Fruit fly (Drosophila melanogaster): Measurements from ENCODE around the gene Crg-1.

Gene Crg-1

dm6 chrX:3778952-3779502 is 14.0 kb upstream of the Crg-1 start (continued):
- TF ChIP-seq CG11294 (GFP tag; IDR thresholded peaks at IDR 0.05) (0 out of 2 replicates have a peak, but pooled peaks have one; percentile 36), CG1621 (tag; optimal IDR thresholded peaks at IDR 0.05) (no peak), lz (GFP tag; optimal IDR thresholded peaks at IDR 0.05) (peak; percentile 16), CG8319 (GFP tag; optimal IDR thresholded peaks at IDR 0.05) (no peak), CG6276 (GFP tag; optimal IDR thresholded peaks at IDR 0.05) (no peak), CG3919 (GFP tag; optimal IDR thresholded peaks at IDR 0.05) (peak; percentile 55), Gug (GFP tag; IDR thresholded peaks at IDR 0.05) (peak; percentile 50), Ets96B (tag; optimal IDR thresholded peaks at IDR 0.05) (peak; percentile 53), dsx (GFP tag; optimal IDR thresholded peaks at IDR 0.05; ENCODE audit: poor library complexity, severe bottlenecking) (peak; percentile 33), CG6854 (GFP tag; optimal IDR thresholded peaks at IDR 0.05) (no peak), eg (GFP tag; IDR thresholded peaks at IDR 0.05) (no peak), CG34406 (GFP tag; optimal IDR thresholded peaks at IDR 0.05) (no peak), CG6163 (GFP tag; IDR thresholded peaks at IDR 0.05) (peak; percentile 58), Blimp-1 (GFP tag; optimal IDR thresholded peaks at IDR 0.05) (peak; percentile 9), Eip93F (GFP tag; optimal IDR thresholded peaks at IDR 0.05) (no peak), topi (GFP tag; optimal IDR thresholded peaks at IDR 0.05) (peak; percentile 29), Sox15 (GFP tag; optimal IDR thresholded peaks at IDR 0.05) (no peak), CG32006 (GFP tag; optimal IDR thresholded peaks at IDR 0.05) (peak; percentile 52), CG8632 (GFP tag; optimal IDR thresholded peaks at IDR 0.05) (no peak)

- TF ChIP-seq CG11294 (GFP tag; IDR thresholded peaks at IDR 0.05) = no peak
- no peak for TF ChIP-seq CG31627 (GFP tag; optimal IDR thresholded peaks at IDR 0.05)
- no peak for TF ChIP-seq Hr39 (GFP tag; optimal IDR thresholded peaks at IDR 0.05)
- TF ChIP-seq Hr4 (GFP tag; optimal IDR thresholded peaks at IDR 0.05) = peak; percentile 36
- TF ChIP-seq CG7368 (GFP tag; optimal IDR thresholded peaks at IDR 0.05) = no peak
- no peak for TF ChIP-seq topi (GFP tag; optimal IDR thresholded peaks at IDR 0.05)
- peak; percentile 34 for TF ChIP-seq Sox14 (GFP tag; optimal IDR thresholded peaks at IDR 0.05)
- no peak for TF ChIP-seq fd85E (GFP tag; optimal IDR thresholded peaks at IDR 0.05)
- TF ChIP-seq dsx (GFP tag; optimal IDR thresholded peaks at IDR 0.05; ENCODE audit: poor library complexity, severe bottlenecking) = peak; percentile 18
- TF ChIP-seq CG6163 (GFP tag; IDR thresholded peaks at IDR 0.05) = peak; percentile 58
- TF ChIP-seq svp (GFP tag) = peak; percentile 49
- 0 out of 3 replicates have a peak, but pooled peaks have one; percentile 57 for TF ChIP-seq eg (GFP tag; IDR thresholded peaks at IDR 0.05)
- TF ChIP-seq CG8632 (GFP tag; optimal IDR thresholded peaks at IDR 0.05) = no peak
- TF ChIP-seq CG1621 (tag; optimal IDR thresholded peaks at IDR 0.05) = no peak
- no peak for TF ChIP-seq CG6792 (GFP tag; optimal IDR thresholded peaks at IDR 0.05)
- TF ChIP-seq Eip78C (GFP tag) = peak; percentile 75
- TF ChIP-seq Blimp-1 (GFP tag; optimal IDR thresholded peaks at IDR 0.05) = no peak
- peak; percentile 54 for TF ChIP-seq CG32006 (GFP tag; optimal IDR thresholded peaks at IDR 0.05)
- no peak for TF ChIP-seq cyc (GFP tag; optimal IDR thresholded peaks at IDR 0.05)
- TF ChIP-seq achi (GFP tag; optimal IDR thresholded peaks at IDR 0.05) = peak; percentile 16
- peak; percentile 7 for TF ChIP-seq CG11762 (GFP tag; optimal IDR thresholded peaks at IDR 0.05; ENCODE audit: insufficient read depth)
- no peak for TF ChIP-seq CG10669 (GFP tag; optimal IDR thresholded peaks at IDR 0.05)
- TF ChIP-seq acj6 (GFP tag; optimal IDR thresholded peaks at IDR 0.05) = no peak
- TF ChIP-seq Eip93F (GFP tag; optimal IDR thresholded peaks at IDR 0.05) = no peak
- TF ChIP-seq Gug (GFP tag; IDR thresholded peaks at IDR 0.05) = peak; percentile 24; the same call in 1 of the 2 replicates
- TF ChIP-seq CG16779 (tag; optimal IDR thresholded peaks at IDR 0.05) = peak; percentile 32
- peak; percentile 23 for TF ChIP-seq CG3032 (tag; optimal IDR thresholded peaks at IDR 0.05)
- no peak for TF ChIP-seq CG8319 (GFP tag; optimal IDR thresholded peaks at IDR 0.05)
- TF ChIP-seq CG9139 (GFP tag; optimal IDR thresholded peaks at IDR 0.05) = no peak
- peak; percentile 16 for TF ChIP-seq Eip75B (GFP tag; optimal IDR thresholded peaks at IDR 0.05)
- peak; percentile 74 for TF ChIP-seq CG15336 (GFP tag; IDR thresholded peaks at IDR 0.05)
- TF ChIP-seq CG34406 (GFP tag; optimal IDR thresholded peaks at IDR 0.05) = peak; percentile 3
- peak; percentile 27 for TF ChIP-seq pdm3 (GFP tag; optimal IDR thresholded peaks at IDR 0.05)
- TF ChIP-seq net (GFP tag; optimal IDR thresholded peaks at IDR 0.05) = peak; percentile 55
- TF ChIP-seq Met (GFP tag; optimal IDR thresholded peaks at IDR 0.05) = peak; percentile 20
- TF ChIP-seq Hr38 (GFP tag; optimal IDR thresholded peaks at IDR 0.05) = no peak
- TF ChIP-seq CG3919 (GFP tag; optimal IDR thresholded peaks at IDR 0.05) = peak; percentile 57
- no peak for TF ChIP-seq CG10631 (GFP tag; optimal IDR thresholded peaks at IDR 0.05)
- TF ChIP-seq Sox15 (GFP tag; optimal IDR thresholded peaks at IDR 0.05) = no peak
- TF ChIP-seq lz (GFP tag; optimal IDR thresholded peaks at IDR 0.05) = peak; percentile 1
- peak; percentile 35 for TF ChIP-seq fkh (GFP tag; optimal IDR thresholded peaks at IDR 0.05)
- TF ChIP-seq CG6808 (GFP tag; optimal IDR thresholded peaks at IDR 0.05) = no peak
- no peak for TF ChIP-seq Smox (GFP tag; optimal IDR thresholded peaks at IDR 0.05)
These were observed 13.2 kb upstream of the Crg-1 start for dm6 chrX:3779686-3780407.
